Fruit fly (Drosophila melanogaster): ENCODE measurements around the gene CG33286.

The CG33286 gene

dm6 chr3L:20981724-20982123 lies 7.2 kb upstream of the CG33286 start:
- no peak for TF ChIP-seq pad (GFP tag; optimal IDR thresholded peaks at IDR 0.05)

dm6 chr3L:20980499-20980898 lies 6.0 kb upstream of the CG33286 start:
- TF ChIP-seq Hr96 (GFP tag; optimal IDR thresholded peaks at IDR 0.05), result no peak
- TF ChIP-seq Mnt (GFP tag; optimal IDR thresholded peaks at IDR 0.05), result no peak
- TF ChIP-seq CG5204 (GFP tag; optimal IDR thresholded peaks at IDR 0.05), result no peak
- TF ChIP-seq Clk (GFP tag; optimal IDR thresholded peaks at IDR 0.05), result no peak
- no peak for TF ChIP-seq CG14711 (tag; optimal IDR thresholded peaks at IDR 0.05)
- no peak for TF ChIP-seq bab1 (GFP tag; optimal IDR thresholded peaks at IDR 0.05)
- TF ChIP-seq ovo (GFP tag; optimal IDR thresholded peaks at IDR 0.05), result no peak
- no peak for TF ChIP-seq cnc (optimal IDR thresholded peaks at IDR 0.05)
- TF ChIP-seq kay (GFP tag; ENCODE audit: borderline replicate concordance), result no peak
- TF ChIP-seq cic (GFP tag; optimal IDR thresholded peaks at IDR 0.05), result no peak
- TF ChIP-seq CG11617 (GFP tag; optimal IDR thresholded peaks at IDR 0.05), result no peak
- TF ChIP-seq CG7045 (GFP tag; optimal IDR thresholded peaks at IDR 0.05), result no peak
- TF ChIP-seq CG7101 (tag; optimal IDR thresholded peaks at IDR 0.05), result no peak
- TF ChIP-seq pad (GFP tag; optimal IDR thresholded peaks at IDR 0.05), result no peak
- TF ChIP-seq CG1620 (GFP tag; optimal IDR thresholded peaks at IDR 0.05), result no peak
- TF ChIP-seq toe (GFP tag; optimal IDR thresholded peaks at IDR 0.05), result no peak
- no peak for TF ChIP-seq tj (GFP tag; optimal IDR thresholded peaks at IDR 0.05)
- TF ChIP-seq Crg-1 (GFP tag; optimal IDR thresholded peaks at IDR 0.05), result no peak
- TF ChIP-seq CG12768 (GFP tag; optimal IDR thresholded peaks at IDR 0.05), result no peak

dm6 chr3L:20976967-20977720 lies 2.6 kb upstream of the CG33286 start:
- TF ChIP-seq CG11617 (GFP tag; optimal IDR thresholded peaks at IDR 0.05) (no peak), CG33017 (tag; optimal IDR thresholded peaks at IDR 0.05) (no peak), cnc (optimal IDR thresholded peaks at IDR 0.05) (no peak), CG14711 (tag; optimal IDR thresholded peaks at IDR 0.05) (no peak), CG5204 (GFP tag; optimal IDR thresholded peaks at IDR 0.05) (no peak), toe (GFP tag; optimal IDR thresholded peaks at IDR 0.05) (no peak), cic (GFP tag; optimal IDR thresholded peaks at IDR 0.05) (no peak), CG12768 (GFP tag; optimal IDR thresholded peaks at IDR 0.05) (no peak), CG1620 (GFP tag; optimal IDR thresholded peaks at IDR 0.05) (no peak), kay (GFP tag; ENCODE audit: borderline replicate concordance) (no peak), ovo (GFP tag; optimal IDR thresholded peaks at IDR 0.05) (no peak), Hr96 (GFP tag; optimal IDR thresholded peaks at IDR 0.05) (no peak), CG7101 (tag; optimal IDR thresholded peaks at IDR 0.05) (no peak), Mnt (GFP tag; optimal IDR thresholded peaks at IDR 0.05) (no peak)

- TF ChIP-seq CG7101 (tag; optimal IDR thresholded peaks at IDR 0.05), result no peak
- no peak for TF ChIP-seq bab1 (GFP tag; optimal IDR thresholded peaks at IDR 0.05)
- TF ChIP-seq CG14711 (tag; optimal IDR thresholded peaks at IDR 0.05), result no peak
- no peak for TF ChIP-seq CG5204 (GFP tag; optimal IDR thresholded peaks at IDR 0.05)
- no peak for TF ChIP-seq ovo (GFP tag; optimal IDR thresholded peaks at IDR 0.05)
- no peak for TF ChIP-seq kay (GFP tag; ENCODE audit: borderline replicate concordance)
- no peak for TF ChIP-seq CG33017 (tag; optimal IDR thresholded peaks at IDR 0.05)
- TF ChIP-seq cnc (optimal IDR thresholded peaks at IDR 0.05), result no peak
- no peak for TF ChIP-seq CG1620 (GFP tag; optimal IDR thresholded peaks at IDR 0.05)
- TF ChIP-seq Mnt (GFP tag; optimal IDR thresholded peaks at IDR 0.05), result no peak
- TF ChIP-seq toe (GFP tag; optimal IDR thresholded peaks at IDR 0.05), result no peak
Measured at dm6 chr3L:20976383-20976782, 1.9 kb upstream of the CG33286 start.

dm6 chr3L:20970563-20970962 lies 3.9 kb downstream of the CG33286 start, which contains the start of gene CG33287:
Gene CG33287 (minus strand): TSS chr3L:20970663.
- TF ChIP-seq CG7101 (tag; optimal IDR thresholded peaks at IDR 0.05), result no peak
- no peak for TF ChIP-seq Clk (GFP tag; optimal IDR thresholded peaks at IDR 0.05)

- TF ChIP-seq tj (GFP tag; optimal IDR thresholded peaks at IDR 0.05) (no peak), ovo (GFP tag; optimal IDR thresholded peaks at IDR 0.05) (no peak), CG5204 (GFP tag; optimal IDR thresholded peaks at IDR 0.05) (no peak), CG1620 (GFP tag; optimal IDR thresholded peaks at IDR 0.05) (no peak), cic (GFP tag; optimal IDR thresholded peaks at IDR 0.05) (no peak), CG7045 (GFP tag; optimal IDR thresholded peaks at IDR 0.05) (no peak)
Measured at dm6 chr3L:20966662-20967061, 7.8 kb downstream of the CG33286 start, which contains the start of gene CG12983. Gene CG12983 (minus strand): TSS chr3L:20966762.

dm6 chr3L:20962455-20962854 lies 12.0 kb downstream of the CG33286 start, which contains the start of gene CG10587:
Gene CG10587 (minus strand): TSS chr3L:20962555.
- TF ChIP-seq kay (GFP tag; ENCODE audit: borderline replicate concordance) (no peak), CG33017 (tag; optimal IDR thresholded peaks at IDR 0.05) (no peak), CG7101 (tag; optimal IDR thresholded peaks at IDR 0.05) (no peak), Clk (GFP tag; optimal IDR thresholded peaks at IDR 0.05) (no peak), ovo (GFP tag; optimal IDR thresholded peaks at IDR 0.05) (no peak)

Data from whole organism, adult.